Fruit fly (Drosophila melanogaster) whole organism, embryonic: ENCODE measurements around the gene prd1.

Experiments
- Abd-B ChIP-seq: fragments of 200-800 bp; sonication (Bioruptor generic); optimal IDR thresholded peaks from 2 replicates; lab custom pipeline; 2018; ENCODE audit warnings: missing biosample characterization, mild to moderate bottlenecking, missing genetic modification characterization, moderate library complexity
- Asciz ChIP-seq: fragments of 200-800 bp; sonication (Bioruptor generic); optimal IDR thresholded peaks from 2 replicates; lab custom pipeline; 2017; ENCODE audit warnings: missing biosample characterization, mild to moderate bottlenecking, missing genetic modification characterization, missing genetic modification reagents
- CG10431 ChIP-seq: fragments of 200-800 bp; sonication (Bioruptor generic); optimal IDR thresholded peaks from 3 replicates; lab custom pipeline; 2018; ENCODE audit warnings: missing biosample characterization, mild to moderate bottlenecking, missing genetic modification characterization
- CG11093 ChIP-seq: fragments of 200-800 bp; sonication (Bioruptor generic); IDR thresholded peaks from 3 replicates; pipeline ENCODE4 v1.3.6; 2022; ENCODE audit warnings: missing biosample characterization, missing genetic modification characterization
- CG12299 ChIP-seq: fragments of 200-800 bp; sonication (Bioruptor generic); optimal IDR thresholded peaks from 2 replicates; lab custom pipeline; 2018; ENCODE audit warnings: missing biosample characterization, mild to moderate bottlenecking, missing genetic modification characterization
- CG12769 ChIP-seq: fragments of 200-800 bp; sonication (Bioruptor generic); optimal IDR thresholded peaks from 2 replicates; lab custom pipeline; 2019; ENCODE audit warnings: missing biosample characterization, mild to moderate bottlenecking, missing genetic modification characterization, moderate library complexity
- CG13287 ChIP-seq: fragments of 200-800 bp; sonication (Bioruptor generic); IDR thresholded peaks from 2 replicates; pipeline ENCODE4 v1.3.6; 2022; ENCODE audit warnings: missing biosample characterization, missing genetic modification characterization; ENCODE audit not compliant: partially characterized antibody
- CG13894 ChIP-seq: fragments of 200-800 bp; sonication (Bioruptor generic); optimal IDR thresholded peaks from 3 replicates; lab custom pipeline; 2018; ENCODE audit warnings: missing biosample characterization, mild to moderate bottlenecking, missing genetic modification characterization, moderate library complexity
- CG14710 ChIP-seq: fragments of 200-800 bp; sonication (Bioruptor generic); optimal IDR thresholded peaks from 3 replicates; lab custom pipeline; 2019; ENCODE audit warnings: missing biosample characterization, mild to moderate bottlenecking, missing genetic modification characterization, moderate library complexity
- CG15073 ChIP-seq: fragments of 200-800 bp; sonication (Bioruptor generic); optimal IDR thresholded peaks from 2 replicates; lab custom pipeline; 2016; ENCODE audit warnings: missing biosample characterization, missing genetic modification characterization
- CG15479 ChIP-seq: fragments of 200-800 bp; sonication (Bioruptor generic); optimal IDR thresholded peaks from 3 replicates; lab custom pipeline; 2019; ENCODE audit warnings: missing biosample characterization, mild to moderate bottlenecking, missing genetic modification characterization, moderate library complexity
- CG1603 ChIP-seq: fragments of 200-800 bp; sonication (Bioruptor generic); optimal IDR thresholded peaks from 2 replicates; lab custom pipeline; 2019; ENCODE audit warnings: missing biosample characterization, mild to moderate bottlenecking, missing genetic modification characterization, moderate library complexity
- CG16813 ChIP-seq: fragments of 200-800 bp; sonication (Bioruptor generic); IDR thresholded peaks from 3 replicates; pipeline ENCODE4 v1.3.6; 2022; ENCODE audit warnings: missing biosample characterization, missing genetic modification characterization; ENCODE audit not compliant: partially characterized antibody
- CG17328 ChIP-seq: fragments of 200-800 bp; sonication (Bioruptor generic); IDR thresholded peaks from 2 replicates; pipeline ENCODE4 v1.3.6; 2022; ENCODE audit warnings: missing biosample characterization, missing genetic modification characterization
- CG17385 ChIP-seq: fragments of 200-800 bp; sonication (Bioruptor generic); optimal IDR thresholded peaks from 3 replicates; lab custom pipeline; 2018; ENCODE audit warnings: missing biosample characterization, mild to moderate bottlenecking, missing genetic modification characterization
- CG17612 ChIP-seq: fragments of 200-800 bp; sonication (Bioruptor generic); IDR thresholded peaks from 2 replicates; pipeline ENCODE4 v1.3.6; 2022; ENCODE audit warnings: missing biosample characterization, missing genetic modification characterization
- CG2116 ChIP-seq: fragments of 200-800 bp; sonication (Bioruptor generic); optimal IDR thresholded peaks from 3 replicates; lab custom pipeline; 2018; ENCODE audit warnings: missing biosample characterization, mild to moderate bottlenecking, missing genetic modification characterization
- CG34224 ChIP-seq: fragments of 200-800 bp; sonication (Bioruptor generic); IDR thresholded peaks from 3 replicates; pipeline ENCODE4 v1.3.6; 2022; ENCODE audit warnings: missing biosample characterization, missing genetic modification characterization; ENCODE audit not compliant: partially characterized antibody
- CG3726 ChIP-seq: fragments of 200-800 bp; sonication (Bioruptor generic); IDR thresholded peaks from 3 replicates; pipeline ENCODE4, ENCODE4 v1.3.6; 2022; ENCODE audit warnings: missing biosample characterization, missing genetic modification characterization
- CG4328 ChIP-seq: fragments of 200-800 bp; sonication (Bioruptor generic); optimal IDR thresholded peaks from 3 replicates; lab custom pipeline; 2017; ENCODE audit warnings: missing biosample characterization, missing genetic modification reagents, missing genetic modification characterization
- CG4854 ChIP-seq: fragments of 200-800 bp; sonication (Bioruptor generic); optimal IDR thresholded peaks from 2 replicates; lab custom pipeline; 2016; ENCODE audit warnings: missing biosample characterization, missing genetic modification characterization, inconsistent platforms
- CG6272 ChIP-seq: fragments of 200-800 bp; sonication (Bioruptor generic); IDR thresholded peaks from 2 replicates; pipeline ENCODE4 v1.3.6; 2022; ENCODE audit warnings: missing biosample characterization, missing genetic modification characterization
- CG6813 ChIP-seq: fragments of 200-800 bp; sonication (Bioruptor generic); optimal IDR thresholded peaks from 2 replicates; lab custom pipeline; 2017; ENCODE audit warnings: missing biosample characterization, missing genetic modification characterization, mild to moderate bottlenecking, moderate library complexity, missing genetic modification reagents
- CG7987 ChIP-seq: fragments of 200-800 bp; sonication (Bioruptor generic); optimal IDR thresholded peaks from 2 replicates; lab custom pipeline; 2018; ENCODE audit warnings: missing biosample characterization, mild to moderate bottlenecking, missing genetic modification characterization, moderate library complexity
- CG9817 ChIP-seq: fragments of 200-800 bp; sonication (Bioruptor generic); optimal IDR thresholded peaks from 2 replicates; lab custom pipeline; 2018; ENCODE audit warnings: missing biosample characterization, mild to moderate bottlenecking, missing genetic modification characterization, moderate library complexity
- E2f2 ChIP-seq: fragments of 200-800 bp; sonication (Bioruptor generic); IDR thresholded peaks from 2 replicates; pipeline ENCODE4 v1.3.6; 2022; ENCODE audit warnings: missing biosample characterization, missing genetic modification characterization
- Meics ChIP-seq: fragments of 200-800 bp; sonication (Bioruptor generic); optimal IDR thresholded peaks from 2 replicates; lab custom pipeline; 2017; ENCODE audit warnings: missing biosample characterization, mild to moderate bottlenecking, missing genetic modification characterization
- Mes4 ChIP-seq: fragments of 200-800 bp; sonication (Bioruptor generic); optimal IDR thresholded peaks from 2 replicates; lab custom pipeline; 2016; ENCODE audit warnings: missing biosample characterization, missing genetic modification characterization
- NFAT ChIP-seq: fragments of 200-800 bp; sonication (Bioruptor generic); IDR thresholded peaks from 2 replicates; pipeline ENCODE4 v1.3.6; 2022; ENCODE audit warnings: missing biosample characterization, missing genetic modification characterization
- Nf-YA ChIP-seq: fragments of 200-800 bp; sonication (Bioruptor generic); IDR thresholded peaks from 2 replicates; pipeline ENCODE4 v1.3.6; 2022; ENCODE audit warnings: missing biosample characterization, missing genetic modification characterization
- Six4 ChIP-seq: fragments of 200-800 bp; sonication (Bioruptor generic); optimal IDR thresholded peaks from 2 replicates; lab custom pipeline; 2016; ENCODE audit warnings: missing biosample characterization, missing genetic modification characterization
- Sox102F ChIP-seq: fragments of 200-800 bp; sonication (Bioruptor generic); optimal IDR thresholded peaks from 2 replicates; lab custom pipeline; 2018; ENCODE audit warnings: missing biosample characterization, mild to moderate bottlenecking, missing genetic modification characterization, moderate library complexity
- Trl ChIP-seq, 3 experiments: fragments of >200 bp in 2 of 3; fragments of 200-800 bp in 1 of 3; sonication (Bioruptor generic) in 1 of 3; optimal IDR thresholded peaks; 2 replicates in 1 of 3; 3 replicates in 2 of 3; lab custom pipeline; 2016 to 2017; ENCODE audit warnings: missing biosample characterization in 1 of 3, missing genetic modification characterization in 1 of 3
- bsh ChIP-seq, 2 experiments: fragments of 200-800 bp; sonication (Bioruptor generic); optimal IDR thresholded peaks; 2 replicates each; lab custom pipeline; 2017 to 2018; ENCODE audit warnings: mild to moderate bottlenecking in 2 of 2, missing biosample characterization in 2 of 2, missing genetic modification characterization in 2 of 2, moderate library complexity in 1 of 2
- crol ChIP-seq: fragments of 200-800 bp; sonication (Bioruptor generic); IDR thresholded peaks from 2 replicates; pipeline ENCODE4 v1.3.6; 2022; ENCODE audit warnings: missing biosample characterization, missing genetic modification characterization
- dpn ChIP-seq, 2 experiments: fragments of 200-800 bp; sonication (Bioruptor generic); optimal IDR thresholded peaks; 3 replicates each; lab custom pipeline; 2016; ENCODE audit warnings: missing biosample characterization in 2 of 2, missing genetic modification characterization in 2 of 2
- fd102C ChIP-seq: fragments of 200-800 bp; sonication (Bioruptor generic); optimal IDR thresholded peaks from 2 replicates; lab custom pipeline; 2018; ENCODE audit warnings: missing biosample characterization, mild to moderate bottlenecking, missing genetic modification characterization, moderate library complexity
- gce ChIP-seq: fragments of 200-800 bp; sonication (Bioruptor generic); IDR thresholded peaks from 3 replicates; pipeline ENCODE4 v1.3.6; 2022; ENCODE audit warnings: missing biosample characterization, missing genetic modification characterization
- hkb ChIP-seq, 2 experiments: fragments of 200-800 bp in 1 of 2; fragments of >200 bp in 1 of 2; sonication (Bioruptor generic) in 1 of 2; IDR thresholded peaks in 1 of 2; optimal IDR thresholded peaks in 1 of 2; 2 replicates each; pipeline versions ENCODE4 v1.3.6 to Lab custom; 2017 to 2022; ENCODE audit warnings: missing biosample characterization in 1 of 2, missing genetic modification characterization in 1 of 2
- ind ChIP-seq: fragments of 200-800 bp; sonication (Bioruptor generic); optimal IDR thresholded peaks from 3 replicates; lab custom pipeline; 2016; ENCODE audit warnings: missing biosample characterization, missing genetic modification characterization
- lbe ChIP-seq: fragments of 200-800 bp; sonication (Bioruptor generic); optimal IDR thresholded peaks from 2 replicates; lab custom pipeline; 2016; ENCODE audit warnings: missing biosample characterization, mild to moderate bottlenecking, missing genetic modification characterization
- nau ChIP-seq: fragments of 200-800 bp; sonication (Bioruptor generic); optimal IDR thresholded peaks from 3 replicates; lab custom pipeline; 2017; ENCODE audit warnings: missing biosample characterization, mild to moderate bottlenecking, missing genetic modification characterization, missing genetic modification reagents
- nmo ChIP-seq: fragments of 200-800 bp; sonication (Bioruptor generic); optimal IDR thresholded peaks from 2 replicates; lab custom pipeline; 2018; ENCODE audit warnings: missing biosample characterization, mild to moderate bottlenecking, missing genetic modification characterization, moderate library complexity
- pho ChIP-seq: fragments of 200-800 bp; sonication (Bioruptor generic); optimal IDR thresholded peaks from 2 replicates; lab custom pipeline; 2016; ENCODE audit warnings: missing biosample characterization, missing genetic modification characterization
- pros ChIP-seq: fragments of 200-800 bp; sonication (Bioruptor generic); optimal IDR thresholded peaks from 3 replicates; lab custom pipeline; 2019; ENCODE audit warnings: missing biosample characterization, mild to moderate bottlenecking, missing genetic modification characterization, moderate library complexity

prd1 gene

DNA sequence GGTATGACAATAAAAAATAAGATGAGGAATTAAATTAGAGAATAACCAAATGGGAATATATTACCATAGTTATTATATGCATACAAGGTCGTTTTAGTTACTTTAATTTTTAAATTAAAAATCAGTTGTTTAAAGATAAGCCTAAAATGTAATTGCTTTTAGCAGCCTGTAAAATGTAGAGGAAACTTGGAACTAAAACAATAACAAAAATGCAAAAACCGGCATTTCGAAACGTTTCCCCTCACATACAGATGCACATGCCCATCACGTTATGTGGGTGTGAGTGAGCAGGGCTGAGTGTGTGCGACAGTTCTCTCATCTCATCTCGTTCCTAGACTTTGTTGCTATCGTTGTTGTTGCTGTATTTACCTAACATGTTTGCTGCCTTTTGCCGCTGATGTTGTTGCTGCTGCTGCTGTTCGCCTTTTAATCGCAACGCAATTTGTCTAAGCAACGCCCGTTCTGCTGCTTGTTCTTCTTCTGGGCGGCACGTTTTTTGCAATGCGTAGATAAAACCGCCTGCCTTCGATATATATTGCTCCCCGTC, 27.6 kb downstream of the prd1 start (continued):
- TF ChIP-seq nmo (GFP tag; lab: Kevin White, UChicago): no peak
- no peak for TF ChIP-seq CG17328
- TF ChIP-seq, all 482 proteins: peak for 15

DNA sequence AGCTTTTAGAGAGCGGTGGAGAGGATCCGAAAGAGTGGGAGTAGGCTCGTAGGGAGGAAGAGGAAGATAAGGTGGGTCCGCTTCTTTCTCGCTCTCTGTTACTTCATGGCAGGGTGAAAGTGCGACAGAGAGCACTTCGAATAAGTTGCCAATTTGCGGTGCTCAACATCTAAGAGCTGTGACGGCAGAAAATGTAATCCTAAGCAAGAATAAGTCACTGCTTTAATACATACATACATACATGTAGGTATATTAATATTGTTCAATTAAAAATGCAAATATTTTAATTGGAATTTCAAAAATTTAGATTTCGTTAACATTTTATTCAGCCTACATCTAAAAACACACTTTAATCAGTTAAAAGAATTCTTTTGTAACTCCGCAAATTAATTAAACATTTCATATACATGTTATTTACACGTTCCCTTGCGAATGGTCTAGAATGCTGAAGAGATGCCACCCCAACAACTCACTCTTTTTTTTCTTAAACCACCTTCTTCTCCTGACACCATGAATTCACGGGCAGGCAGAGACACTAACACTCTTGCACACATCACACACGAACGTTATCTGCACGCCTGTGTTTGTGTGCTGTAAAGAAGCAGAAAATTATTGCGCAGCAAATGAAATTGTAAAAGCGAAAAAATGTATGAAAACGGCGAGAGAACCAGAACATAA, 28.2 kb downstream of the prd1 start:
- peak; percentile 67 to 89 for TF ChIP-seq Trl (optimal IDR thresholded peaks at IDR 0.05; lab: Kevin White, UChicago)
- TF ChIP-seq Trl (GFP tag; optimal IDR thresholded peaks at IDR 0.05; lab: Kevin White, UChicago): no peak
- peak; percentile 8 for TF ChIP-seq CG7987
- TF ChIP-seq Asciz: no peak
- peak; percentile 1 for TF ChIP-seq nau (GFP tag; lab: Kevin White, UChicago)
- peak; percentile 19 for TF ChIP-seq CG13894 (tag; lab: Kevin White, UChicago)
- no peak for TF ChIP-seq gce
- peak; percentile 4 for TF ChIP-seq ind (GFP tag; lab: Kevin White, UChicago)
- no peak for TF ChIP-seq CG11093 (GFP tag; lab: Robert Waterston, UW)
- TF ChIP-seq Six4 (GFP tag; lab: Kevin White, UChicago): no peak
- TF ChIP-seq CG34224 (GFP tag; lab: Robert Waterston, UW): no peak
- no peak for TF ChIP-seq CG17612 (GFP tag; lab: Robert Waterston, UW)
- peak; percentile 41 for TF ChIP-seq CG12769 (tag; lab: Kevin White, UChicago)
- no peak for TF ChIP-seq Sox102F (GFP tag; lab: Kevin White, UChicago)
- peak; percentile 31 for TF ChIP-seq CG6813 (GFP tag; lab: Kevin White, UChicago)
- TF ChIP-seq CG3726 (GFP tag; lab: Robert Waterston, UW): no peak
- no peak for TF ChIP-seq E2f2 (GFP tag; lab: Robert Waterston, UW)
- no peak for TF ChIP-seq CG15073 (GFP tag; lab: Kevin White, UChicago)
- TF ChIP-seq CG9817: no peak
- no peak for TF ChIP-seq Abd-B (GFP tag; lab: Kevin White, UChicago)
- no peak for TF ChIP-seq Nf-YA (GFP tag; lab: Robert Waterston, UW)
- TF ChIP-seq CG13287 (GFP tag; lab: Robert Waterston, UW): no peak
- no peak for TF ChIP-seq CG2116
- TF ChIP-seq Meics (GFP tag; lab: Kevin White, UChicago): peak; percentile 44
- no peak for TF ChIP-seq Mes4 (GFP tag; lab: Kevin White, UChicago)
- TF ChIP-seq lbe (GFP tag; lab: Kevin White, UChicago): peak; percentile 58
- peak; percentile 26 for TF ChIP-seq CG12299 (tag; lab: Kevin White, UChicago)
- no peak for TF ChIP-seq hkb (optimal IDR thresholded peaks at IDR 0.05; lab: Kevin White, UChicago)
- no peak for TF ChIP-seq hkb (GFP tag; IDR thresholded peaks at IDR 0.05; lab: Robert Waterston, UW)
- no peak for TF ChIP-seq CG4854
- peak; percentile 20 for TF ChIP-seq CG10431 (GFP tag; lab: Kevin White, UChicago)
- no peak for TF ChIP-seq CG14710
- no peak for TF ChIP-seq fd102C (GFP tag; lab: Kevin White, UChicago)
- TF ChIP-seq pho: no peak
- TF ChIP-seq bsh (GFP tag; optimal IDR thresholded peaks at IDR 0.05; lab: Kevin White, UChicago): no peak
- TF ChIP-seq CG17385 (GFP tag; lab: Kevin White, UChicago): peak; percentile 92
- no peak for TF ChIP-seq crol (GFP tag; lab: Robert Waterston, UW)
- TF ChIP-seq CG4328 (GFP tag; lab: Kevin White, UChicago): peak; percentile 46
- TF ChIP-seq CG1603 (tag; lab: Kevin White, UChicago): no peak
- peak; percentile 93 for TF ChIP-seq CG15479 (GFP tag; lab: Kevin White, UChicago)
- peak in 1 of 2 experiments; percentile 5 for TF ChIP-seq dpn (GFP tag; optimal IDR thresholded peaks at IDR 0.05; lab: Kevin White, UChicago)
- no peak for TF ChIP-seq NFAT (GFP tag; lab: Robert Waterston, UW)
- peak; percentile 19 for TF ChIP-seq pros (GFP tag; lab: Kevin White, UChicago)
- no peak for TF ChIP-seq CG6272
- no peak for TF ChIP-seq CG16813
